Fruit fly (Drosophila melanogaster): Measurements from ENCODE around the gene ppk24.

dm6 chr3R:31287522-31287921, 22.0 kb downstream of the ppk24 start:
- TF ChIP-seq ovo (GFP tag; optimal IDR thresholded peaks at IDR 0.05) = no peak
- TF ChIP-seq Hr96 (GFP tag; optimal IDR thresholded peaks at IDR 0.05) = no peak
- no peak for TF ChIP-seq toe (GFP tag; optimal IDR thresholded peaks at IDR 0.05)
- TF ChIP-seq Clk (GFP tag; optimal IDR thresholded peaks at IDR 0.05) = no peak
- no peak for TF ChIP-seq kay (GFP tag; ENCODE audit: borderline replicate concordance)
- TF ChIP-seq pad (GFP tag; optimal IDR thresholded peaks at IDR 0.05) = no peak
